Worm (Caenorhabditis elegans) whole organism, L3 larva: Measurements from ENCODE around the gene C29F9.2.

Experiments
- ama-1 ChIP-seq: fragments of 150-350 bp; optimal IDR thresholded peaks from 2 replicates; lab custom pipeline; 2018
- lin-39 ChIP-seq: fragments of 150-350 bp; optimal IDR thresholded peaks from 2 replicates; lab custom pipeline; 2018; ENCODE audit warnings: missing biosample characterization, missing genetic modification reagents, missing genetic modification characterization
- mdl-1 ChIP-seq: fragments of 150-350 bp; optimal IDR thresholded peaks from 2 replicates; lab custom pipeline; 2014; ENCODE audit warnings: missing biosample characterization, missing genetic modification characterization
- nhr-12 ChIP-seq: fragments of 150-350 bp; optimal IDR thresholded peaks from 2 replicates; lab custom pipeline; 2014; ENCODE audit warnings: missing biosample characterization, missing genetic modification characterization
- pha-4 ChIP-seq: fragments of 150-350 bp; optimal IDR thresholded peaks from 2 replicates; lab custom pipeline; 2014; ENCODE audit warnings: missing biosample characterization, missing genetic modification reagents, missing genetic modification characterization
- skn-1 ChIP-seq: fragments of 150-350 bp; optimal IDR thresholded peaks from 2 replicates; lab custom pipeline; 2014; ENCODE audit warnings: missing biosample characterization, missing genetic modification characterization
- snpc-4 ChIP-seq: fragments of 150-350 bp; optimal IDR thresholded peaks from 2 replicates; lab custom pipeline; 2014; ENCODE audit warnings: missing biosample characterization, missing genetic modification characterization
- ztf-4 ChIP-seq: fragments of 150-350 bp; optimal IDR thresholded peaks from 2 replicates; lab custom pipeline; 2014; ENCODE audit warnings: missing biosample characterization, missing genetic modification characterization

- TF ChIP-seq ama-1 (lab: Kevin White, UChicago) (no peak), ztf-4 (tag; lab: Kevin White, UChicago) (no peak), lin-39 (tag; lab: Kevin White, UChicago) (no peak), nhr-12 (tag; lab: Kevin White, UChicago) (no peak), snpc-4 (no peak), skn-1 (no peak), pha-4 (tag; lab: Kevin White, UChicago) (no peak), mdl-1 (no peak)
Measured at ce11 chrIII:145078-145477, 14.3 kb downstream of the C29F9.2 start, which contains the start of the genes T17A3.12 and fbxb-83.
